Worm (Caenorhabditis elegans) whole organism, L2 larva: ENCODE results near the gene F31F7.2.

Source experiments
- mbf-1 ChIP-seq: sonication (generic microtip); optimal IDR thresholded peaks from 2 replicates; lab custom pipeline; 2017; ENCODE audit warnings: missing biosample characterization, missing genetic modification characterization
- ztf-11 ChIP-seq: sonication (generic microtip); optimal IDR thresholded peaks from 2 replicates; lab custom pipeline; 2017; ENCODE audit warnings: missing biosample characterization, missing genetic modification characterization

- no peak for TF ChIP-seq ztf-11 (tag; lab: Kevin White, UChicago)
- TF ChIP-seq mbf-1 (tag; lab: Kevin White, UChicago), result no peak
Measured at ce11 chrV:6233952-6234351, 36.7 kb upstream of the F31F7.2 start.
